Worm (Caenorhabditis elegans) whole organism, L4/young adult: Measurements from ENCODE around the gene F20A1.8.

ENCODE experiments used
- W03F9.2 ChIP-seq: fragments of 150-350 bp; optimal IDR thresholded peaks from 2 replicates; lab custom pipeline; 2014; ENCODE audit warnings: missing biosample characterization, missing genetic modification characterization
- dao-5 ChIP-seq: sonication (generic microtip); optimal IDR thresholded peaks from 2 replicates; lab custom pipeline; 2016; ENCODE audit warnings: missing genotype, missing genetic modification characterization, moderate library complexity, missing compliant biosample characterization
- him-1 ChIP-seq: sonication (generic microtip); optimal IDR thresholded peaks from 2 replicates; lab custom pipeline; 2016; ENCODE audit warnings: missing genotype, missing genetic modification reagents, missing genetic modification characterization, missing compliant biosample characterization

ce11 chrV:7046005-7046404 lies 1.4 kb downstream of the F20A1.8 start, which contains the start of gene F20A1.2:
- TF ChIP-seq dao-5 (no peak), him-1 (tag; lab: Kevin White, UChicago) (no peak), W03F9.2 (tag; lab: Kevin White, UChicago) (no peak)
